Fruit fly (Drosophila melanogaster) whole organism, prepupa: Measurements from ENCODE around the gene CG5708.

Source experiments
- Blimp-1 ChIP-seq: fragments of 200-800 bp; sonication (Bioruptor generic); optimal IDR thresholded peaks from 3 replicates; lab custom pipeline; 2017; ENCODE audit warnings: missing biosample characterization, missing genetic modification characterization, mild to moderate bottlenecking, moderate library complexity, missing genetic modification reagents
- CG11762 ChIP-seq: fragments of 200-800 bp; sonication (Bioruptor generic); optimal IDR thresholded peaks from 3 replicates; lab custom pipeline; 2016; ENCODE audit warnings: missing biosample characterization, missing genetic modification characterization; ENCODE audit not compliant: insufficient read depth
- CG15336 ChIP-seq: fragments of 200-800 bp; sonication (Bioruptor generic); IDR thresholded peaks from 2 replicates; pipeline ENCODE4 v1.3.6; 2022; ENCODE audit warnings: missing biosample characterization, missing genetic modification characterization
- CG6808 ChIP-seq: fragments of 200-800 bp; sonication (Bioruptor generic); optimal IDR thresholded peaks from 3 replicates; lab custom pipeline; 2017; ENCODE audit warnings: missing biosample characterization, missing genetic modification characterization, mild to moderate bottlenecking, moderate library complexity, missing genetic modification reagents
- CG8119 ChIP-seq: fragments of 200-800 bp; sonication (Bioruptor generic); IDR thresholded peaks from 3 replicates; pipeline ENCODE4 v1.3.6; 2022; ENCODE audit warnings: missing biosample characterization, missing genetic modification characterization
- CG8319 ChIP-seq: fragments of 200-800 bp; sonication (Bioruptor generic); optimal IDR thresholded peaks from 3 replicates; lab custom pipeline; 2016; ENCODE audit warnings: missing biosample characterization, missing genetic modification characterization
- CG8632 ChIP-seq: fragments of 200-800 bp; sonication (Bioruptor generic); optimal IDR thresholded peaks from 3 replicates; lab custom pipeline; 2016; ENCODE audit warnings: missing biosample characterization, missing genetic modification characterization
- Hr39 ChIP-seq: fragments of 200-800 bp; sonication (Bioruptor generic); optimal IDR thresholded peaks from 2 replicates; lab custom pipeline; 2016; ENCODE audit warnings: missing biosample characterization, missing genetic modification characterization
- Hr4 ChIP-seq: fragments of 200-800 bp; sonication (Bioruptor generic); optimal IDR thresholded peaks from 3 replicates; lab custom pipeline; 2016; ENCODE audit warnings: missing biosample characterization, missing genetic modification characterization
- Met ChIP-seq: fragments of 200-800 bp; sonication (Bioruptor generic); optimal IDR thresholded peaks from 3 replicates; lab custom pipeline; 2016; ENCODE audit warnings: missing biosample characterization, missing genetic modification characterization
- fd85E ChIP-seq: fragments of 200-800 bp; sonication (Bioruptor generic); optimal IDR thresholded peaks from 3 replicates; lab custom pipeline; 2016; ENCODE audit warnings: missing biosample characterization, missing genetic modification characterization
- fkh ChIP-seq: fragments of 200-800 bp; sonication (Bioruptor generic); optimal IDR thresholded peaks from 3 replicates; lab custom pipeline; 2017; ENCODE audit warnings: missing biosample characterization, mild to moderate bottlenecking, missing genetic modification characterization, moderate library complexity
- ss ChIP-seq, 2 experiments: fragments of 200-800 bp; sonication (Bioruptor generic); optimal IDR thresholded peaks; 2 replicates in 1 of 2; 3 replicates in 1 of 2; lab custom pipeline; 2017 to 2018; ENCODE audit warnings: mild to moderate bottlenecking in 2 of 2, missing biosample characterization in 2 of 2, missing genetic modification characterization in 2 of 2, moderate library complexity in 1 of 2
- vri ChIP-seq: fragments of 200-800 bp; sonication (Bioruptor generic); optimal IDR thresholded peaks from 3 replicates; lab custom pipeline; 2016; ENCODE audit warnings: missing biosample characterization, mild to moderate bottlenecking, missing genetic modification characterization

DNA sequence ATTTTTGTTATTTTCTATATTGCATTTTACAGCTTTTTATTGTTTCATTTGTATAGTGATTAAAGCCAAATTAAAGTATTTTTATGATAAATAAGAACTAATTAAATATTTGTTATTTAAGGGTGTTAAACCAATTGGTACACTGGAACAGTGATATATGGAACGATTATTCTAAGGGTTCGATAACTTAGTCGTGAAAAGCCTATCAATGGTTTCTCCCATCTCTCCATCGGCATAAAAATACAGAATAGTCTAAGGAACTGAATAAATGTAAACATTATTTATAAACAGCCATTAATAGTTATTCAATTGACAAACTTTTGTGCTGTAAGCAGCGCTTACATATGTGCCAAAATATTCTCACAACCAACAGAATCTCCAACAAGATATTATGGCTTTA is 38.5 kb upstream of the CG5708 start, which contains the start of gene Mob3:
- TF ChIP-seq vri (GFP tag; lab: Kevin White, UChicago) (no peak), CG11762 (GFP tag; lab: Kevin White, UChicago) (no peak), CG8119 (no peak), ss (GFP tag; optimal IDR thresholded peaks at IDR 0.05; lab: Kevin White, UChicago) (no peak), Met (GFP tag; lab: Kevin White, UChicago) (no peak), Hr4 (no peak), CG15336 (GFP tag; lab: Robert Waterston, UW) (no peak), Blimp-1 (GFP tag; lab: Kevin White, UChicago) (no peak), CG8632 (GFP tag; lab: Kevin White, UChicago) (no peak), fkh (GFP tag; lab: Kevin White, UChicago) (peak; percentile 43), CG8319 (GFP tag; lab: Kevin White, UChicago) (no peak), CG6808 (GFP tag; lab: Kevin White, UChicago) (no peak), Hr39 (no peak), fd85E (GFP tag; lab: Kevin White, UChicago) (no peak)
